Worm (Caenorhabditis elegans) whole organism, young adult: Measurements from ENCODE around the gene C45B11.5.

Source experiments
- B0261.1 ChIP-seq: sonication (generic microtip); optimal IDR thresholded peaks from 2 replicates; lab custom pipeline; 2016; ENCODE audit warnings: mild to moderate bottlenecking, missing genetic modification characterization, moderate library complexity, missing compliant biosample characterization
- F33H1.4 ChIP-seq: fragments of 200-800 bp; sonication (Bioruptor generic); IDR thresholded peaks from 2 replicates; pipeline ENCODE4 v1.3.6; 2022; ENCODE audit warnings: missing genetic modification reagents, missing genetic modification characterization, missing compliant biosample characterization
- F37B4.10 ChIP-seq: fragments of 200-800 bp; sonication (Bioruptor generic); IDR thresholded peaks from 2 replicates; pipeline ENCODE4 v1.3.6; 2022; ENCODE audit warnings: missing genetic modification characterization, missing compliant biosample characterization
- T07F8.4 ChIP-seq: sonication (generic microtip); optimal IDR thresholded peaks from 2 replicates; lab custom pipeline; 2016; ENCODE audit warnings: mild to moderate bottlenecking, missing genetic modification characterization, moderate library complexity, missing compliant biosample characterization
- Y53F4B.3 ChIP-seq: fragments of 200-800 bp; sonication (Bioruptor generic); IDR thresholded peaks from 2 replicates; pipeline ENCODE4 v1.3.6; 2022; ENCODE audit warnings: missing genetic modification reagents, missing genetic modification characterization, missing compliant biosample characterization
- Y79H2A.3 ChIP-seq: fragments of 200-800 bp; sonication (Bioruptor generic); conservative IDR thresholded peaks from 2 replicates; pipeline ENCODE4 v1.3.6; 2022; ENCODE audit warnings: missing genetic modification reagents, missing genetic modification characterization, missing compliant biosample characterization
- athp-1 ChIP-seq: sonication (generic microtip); optimal IDR thresholded peaks from 2 replicates; lab custom pipeline; 2017; ENCODE audit warnings: mild to moderate bottlenecking, missing genetic modification characterization, missing compliant biosample characterization
- attf-5 ChIP-seq: fragments of 200-800 bp; sonication (Bioruptor generic); optimal IDR thresholded peaks from 2 replicates; lab custom pipeline; 2018; ENCODE audit warnings: mild to moderate bottlenecking, missing genetic modification characterization, missing compliant biosample characterization
- cebp-1 ChIP-seq, 2 experiments: fragments of 200-800 bp in 1 of 2; sonication (Bioruptor generic) in 1 of 2; sonication (generic microtip) in 1 of 2; IDR thresholded peaks in 1 of 2; optimal IDR thresholded peaks in 1 of 2; 2 replicates each; pipeline versions ENCODE4 v1.3.6 to Lab custom; 2017 to 2022; ENCODE audit warnings: missing compliant biosample characterization in 2 of 2, missing genetic modification characterization in 2 of 2, mild to moderate bottlenecking in 1 of 2, missing genetic modification reagents in 1 of 2, moderate library complexity in 1 of 2
- cebp-2 ChIP-seq: fragments of 200-800 bp; sonication (Bioruptor generic); IDR thresholded peaks from 2 replicates; pipeline ENCODE4 v1.3.6; 2022; ENCODE audit warnings: missing genetic modification characterization, missing compliant biosample characterization
- ceh-27 ChIP-seq: fragments of 200-800 bp; sonication (Bioruptor generic); optimal IDR thresholded peaks from 2 replicates; lab custom pipeline; 2018; ENCODE audit warnings: mild to moderate bottlenecking, missing genetic modification characterization, moderate library complexity, missing compliant biosample characterization
- ceh-40 ChIP-seq: fragments of 200-800 bp; sonication (Bioruptor generic); IDR thresholded peaks from 2 replicates; pipeline ENCODE4 v1.3.6; 2022; ENCODE audit warnings: missing genetic modification characterization, missing compliant biosample characterization
- ceh-91 ChIP-seq: fragments of 200-800 bp; sonication (Bioruptor generic); IDR thresholded peaks from 2 replicates; pipeline ENCODE4 v1.3.6; 2022; ENCODE audit warnings: missing genetic modification reagents, missing genetic modification characterization, missing compliant biosample characterization
- dpl-1 ChIP-seq: fragments of 150-350 bp; optimal IDR thresholded peaks from 2 replicates; lab custom pipeline; 2014; ENCODE audit warnings: missing biosample characterization, missing genetic modification reagents, missing genetic modification characterization
- egl-18 ChIP-seq: fragments of 200-800 bp; sonication (Bioruptor generic); IDR thresholded peaks from 2 replicates; pipeline ENCODE4 v1.3.6; 2022; ENCODE audit warnings: missing genetic modification reagents, missing genetic modification characterization, missing compliant biosample characterization
- egl-44 ChIP-seq: fragments of 200-800 bp; sonication (Bioruptor generic); IDR thresholded peaks from 2 replicates; pipeline ENCODE4 v1.3.6; 2022; ENCODE audit warnings: missing genetic modification reagents, missing genetic modification characterization, missing compliant biosample characterization
- ets-4 ChIP-seq: fragments of 200-800 bp; sonication (Bioruptor generic); optimal IDR thresholded peaks from 2 replicates; lab custom pipeline; 2018; ENCODE audit warnings: mild to moderate bottlenecking, missing genetic modification characterization, missing compliant biosample characterization
- fkh-3 ChIP-seq: sonication (generic microtip); optimal IDR thresholded peaks from 2 replicates; lab custom pipeline; 2016; ENCODE audit warnings: mild to moderate bottlenecking, missing genetic modification characterization, missing compliant biosample characterization
- him-1 ChIP-seq: sonication (generic microtip); optimal IDR thresholded peaks from 2 replicates; lab custom pipeline; 2016; ENCODE audit warnings: missing genotype, missing genetic modification reagents, missing genetic modification characterization, missing compliant biosample characterization
- hmg-1.2 ChIP-seq: fragments of 200-800 bp; sonication (Bioruptor generic); IDR thresholded peaks from 2 replicates; pipeline ENCODE4 v1.3.6; 2022; ENCODE audit warnings: missing genetic modification reagents, missing genetic modification characterization, missing compliant biosample characterization
- hmg-20 ChIP-seq: fragments of 200-800 bp; sonication (Bioruptor generic); IDR thresholded peaks from 2 replicates; pipeline ENCODE4 v1.3.6; 2022; ENCODE audit warnings: missing genetic modification reagents, missing genetic modification characterization, missing compliant biosample characterization
- lsl-1 ChIP-seq: fragments of 200-800 bp; sonication (Bioruptor generic); optimal IDR thresholded peaks from 2 replicates; lab custom pipeline; 2018; ENCODE audit warnings: mild to moderate bottlenecking, missing genetic modification characterization, moderate library complexity, missing compliant biosample characterization
- lsy-27 ChIP-seq: sonication (generic microtip); optimal IDR thresholded peaks from 2 replicates; lab custom pipeline; 2017; ENCODE audit warnings: missing genetic modification characterization, mild to moderate bottlenecking, missing compliant biosample characterization, antibody characterized with exemption, missing genotype, borderline replicate concordance; ENCODE audit not compliant: insufficient read depth
- madf-10 ChIP-seq: sonication (generic microtip); optimal IDR thresholded peaks from 2 replicates; lab custom pipeline; 2016; ENCODE audit warnings: mild to moderate bottlenecking, missing genetic modification characterization, missing compliant biosample characterization
- mcd-1 ChIP-seq: fragments of 200-800 bp; sonication (Bioruptor generic); IDR thresholded peaks from 2 replicates; pipeline ENCODE4 v1.3.6; 2022; ENCODE audit warnings: missing genetic modification reagents, missing genetic modification characterization, missing compliant biosample characterization
- mel-28 ChIP-seq: sonication (generic microtip); optimal IDR thresholded peaks from 2 replicates; lab custom pipeline; 2016; ENCODE audit warnings: borderline replicate concordance, mild to moderate bottlenecking, missing genetic modification characterization, missing compliant biosample characterization
- mes-4 ChIP-seq: sonication (generic microtip); optimal IDR thresholded peaks from 2 replicates; lab custom pipeline; 2016; ENCODE audit warnings: missing genotype, missing genetic modification characterization, missing compliant biosample characterization
- mxl-1 ChIP-seq: sonication (generic microtip); optimal IDR thresholded peaks from 2 replicates; lab custom pipeline; 2016; ENCODE audit warnings: missing genetic modification characterization, missing compliant biosample characterization
- nhr-80 ChIP-seq: sonication (generic microtip); optimal IDR thresholded peaks from 2 replicates; lab custom pipeline; 2016; ENCODE audit warnings: missing genetic modification characterization, missing compliant biosample characterization
- nhr-90 ChIP-seq: sonication (generic microtip); optimal IDR thresholded peaks from 2 replicates; lab custom pipeline; 2016; ENCODE audit warnings: missing genotype, mild to moderate bottlenecking, missing genetic modification characterization, missing compliant biosample characterization
- pbrm-1 ChIP-seq: fragments of 200-800 bp; sonication (Bioruptor generic); IDR thresholded peaks from 2 replicates; pipeline ENCODE4 v1.3.6; 2022; ENCODE audit warnings: missing genetic modification reagents, missing genetic modification characterization, missing compliant biosample characterization
- unc-130 ChIP-seq: sonication (generic microtip); optimal IDR thresholded peaks from 2 replicates; lab custom pipeline; 2016; ENCODE audit warnings: missing genetic modification reagents, missing genetic modification characterization, missing compliant biosample characterization
- zfh-2 ChIP-seq: fragments of 200-800 bp; sonication (Bioruptor generic); conservative IDR thresholded peaks from 2 replicates; pipeline ENCODE4 v1.3.6; 2022; ENCODE audit warnings: missing genetic modification reagents, missing genetic modification characterization, missing compliant biosample characterization
- ztf-18 ChIP-seq: sonication (generic microtip); optimal IDR thresholded peaks from 2 replicates; lab custom pipeline; 2016; ENCODE audit warnings: missing genotype, mild to moderate bottlenecking, missing genetic modification characterization, missing compliant biosample characterization
- ztf-26 ChIP-seq: sonication (generic microtip); optimal IDR thresholded peaks from 2 replicates; lab custom pipeline; 2017; ENCODE audit warnings: missing genetic modification characterization, missing compliant biosample characterization
- ztf-6 ChIP-seq: fragments of 200-800 bp; sonication (Bioruptor generic); IDR thresholded peaks from 2 replicates; pipeline ENCODE4 v1.3.6; 2022; ENCODE audit warnings: missing genetic modification reagents, missing genetic modification characterization, missing compliant biosample characterization

Gene C45B11.5

DNA sequence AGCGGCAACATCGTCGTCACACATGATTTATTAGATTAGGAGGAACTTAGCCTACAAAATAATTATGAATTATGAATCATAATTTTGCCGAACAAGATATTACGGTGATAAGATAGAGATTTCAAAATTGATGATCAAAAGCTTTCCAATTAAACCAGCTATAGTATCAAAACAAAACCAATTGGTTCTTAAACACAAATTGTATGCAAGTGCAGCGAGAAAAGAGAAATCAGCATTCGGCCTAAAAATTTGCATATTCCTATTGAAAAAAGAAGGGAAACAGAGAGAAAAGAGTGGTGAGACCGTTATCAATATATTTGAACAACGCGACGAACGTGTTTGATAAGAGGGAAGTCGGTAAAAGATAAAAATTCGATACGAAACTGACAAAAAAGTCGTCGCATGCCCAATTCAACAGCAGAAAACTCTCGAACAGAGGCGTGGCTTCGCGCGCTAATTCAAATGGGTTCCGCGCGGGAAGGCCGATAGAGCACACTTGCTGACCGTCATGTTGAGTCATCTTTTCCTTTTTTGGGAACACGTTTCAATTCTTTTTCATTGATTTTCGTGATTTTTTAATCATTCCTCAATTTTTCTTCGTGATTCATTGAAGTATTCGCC is 36.6 kb downstream of the C45B11.5 start, which contains the start of gene act-2 (continued):
- TF ChIP-seq egl-18 (GFP tag; lab: Robert Waterston, UW) = no peak
- no peak for TF ChIP-seq F37B4.10
- peak; percentile 69 for TF ChIP-seq F33H1.4
- peak; percentile 93 for TF ChIP-seq dpl-1 (GFP tag; lab: Kevin White, UChicago)
- TF ChIP-seq nhr-90 = no peak
- no peak for TF ChIP-seq ztf-18 (tag; lab: Kevin White, UChicago)
- TF ChIP-seq him-1 (tag; lab: Kevin White, UChicago) = no peak
- TF ChIP-seq ets-4 = no peak
- no peak for TF ChIP-seq Y53F4B.3 (GFP tag; lab: Robert Waterston, UW)
- TF ChIP-seq madf-10 (tag; lab: Kevin White, UChicago) = no peak
- peak; percentile 55 for TF ChIP-seq ztf-26 (tag; lab: Kevin White, UChicago)
- no peak for TF ChIP-seq ceh-40 (GFP tag; lab: Robert Waterston, UW)
- TF ChIP-seq egl-44 = no peak
- TF ChIP-seq athp-1 (tag; lab: Kevin White, UChicago) = peak; percentile 22
- peak; percentile 86 for TF ChIP-seq ceh-91 (GFP tag; lab: Robert Waterston, UW)
- peak; percentile 55 for TF ChIP-seq lsl-1
- no peak for TF ChIP-seq hmg-20 (GFP tag; lab: Robert Waterston, UW)
- TF ChIP-seq attf-5 (GFP tag; lab: Kevin White, UChicago) = peak; percentile 62

DNA sequence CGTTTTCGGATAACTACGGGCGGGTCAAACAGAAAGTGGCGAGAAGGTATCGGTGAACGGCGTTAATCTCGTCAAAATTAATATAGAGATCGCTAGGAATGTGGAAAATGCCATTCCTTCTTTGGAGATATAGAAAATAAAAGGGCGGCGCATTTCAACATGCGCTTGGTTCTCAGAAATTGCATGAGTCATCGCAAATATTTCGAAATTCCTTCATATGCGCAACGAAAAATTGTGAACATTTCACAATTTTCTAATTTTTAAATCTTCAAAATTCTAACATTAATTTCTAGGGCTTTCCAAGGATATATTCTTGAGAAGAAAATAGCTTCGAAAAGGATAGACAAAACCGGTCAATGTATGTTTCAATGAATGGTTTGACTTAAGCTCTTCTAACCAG is 37.3 kb downstream of the C45B11.5 start:
- TF ChIP-seq mes-4 (tag; lab: Kevin White, UChicago) (no peak), cebp-1 (GFP tag; IDR thresholded peaks at IDR 0.05; lab: Robert Waterston, UW) (no peak), cebp-1 (tag; optimal IDR thresholded peaks at IDR 0.05; lab: Kevin White, UChicago) (peak; percentile 82), ztf-6 (GFP tag; lab: Robert Waterston, UW) (no peak)

DNA sequence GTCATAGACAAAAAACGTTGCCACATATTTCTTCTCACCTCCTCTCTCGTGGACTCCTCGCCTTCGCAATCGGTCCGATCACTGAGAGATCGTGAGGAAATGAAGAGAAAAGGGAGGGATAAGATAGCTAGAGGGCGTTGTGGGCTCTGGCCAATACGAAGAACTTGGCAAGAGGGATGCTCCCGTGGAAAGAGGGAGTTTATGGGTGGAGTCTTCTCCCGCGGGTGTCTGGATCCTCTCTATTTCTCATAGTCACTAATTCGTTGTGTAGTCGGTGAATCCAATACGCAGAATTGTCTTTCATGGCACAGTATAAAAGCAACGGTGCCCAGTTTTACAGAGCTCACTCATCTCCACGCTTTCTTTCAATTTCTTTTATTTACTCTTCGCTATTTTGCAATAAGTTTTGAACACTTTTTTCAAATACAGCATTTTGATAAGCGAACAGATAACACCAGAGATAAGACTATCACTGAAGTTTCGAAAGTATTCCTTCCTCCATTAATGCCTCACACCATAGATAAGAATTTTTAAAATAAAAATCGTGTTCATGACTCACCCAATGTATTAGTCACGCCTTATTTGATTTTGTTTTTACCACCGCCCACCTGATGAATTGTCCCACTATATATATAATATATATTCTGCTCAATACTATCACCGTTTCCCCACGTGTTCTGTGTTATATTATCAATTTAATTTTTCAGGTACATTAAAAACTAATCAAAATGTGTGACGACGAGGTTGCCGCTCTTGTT is 38.9 kb downstream of the C45B11.5 start, which contains the start of gene act-1:
Gene act-1 (plus strand): TSS at position 708 of the 758 bp plus-strand sequence.
- no peak for TF ChIP-seq B0261.1 (tag; lab: Kevin White, UChicago)
- no peak for TF ChIP-seq mxl-1 (tag; lab: Kevin White, UChicago)
- peak; percentile 4 for TF ChIP-seq ceh-27
- TF ChIP-seq Y79H2A.3 (GFP tag; lab: Robert Waterston, UW) = no peak
- peak; percentile 23; the same call in 1 of the 2 replicates for TF ChIP-seq hmg-1.2 (GFP tag; lab: Robert Waterston, UW)
- 0 out of 2 replicates have a peak, but pooled peaks have one; percentile 40 for TF ChIP-seq pbrm-1
- peak; percentile 83 for TF ChIP-seq zfh-2 (GFP tag; lab: Robert Waterston, UW)
- TF ChIP-seq mes-4 (tag; lab: Kevin White, UChicago) = no peak
- TF ChIP-seq cebp-2 (GFP tag; lab: Robert Waterston, UW) = no peak
- TF ChIP-seq fkh-3 = no peak
- no peak for TF ChIP-seq unc-130 (GFP tag; lab: Kevin White, UChicago)
- TF ChIP-seq lsy-27 = no peak
- peak; percentile 33; the same call in 1 of the 2 replicates for TF ChIP-seq mcd-1 (GFP tag; lab: Robert Waterston, UW)
- no peak for TF ChIP-seq cebp-1 (GFP tag; IDR thresholded peaks at IDR 0.05; lab: Robert Waterston, UW)
- TF ChIP-seq cebp-1 (tag; optimal IDR thresholded peaks at IDR 0.05; lab: Kevin White, UChicago) = peak; percentile 7
- no peak for TF ChIP-seq T07F8.4
- TF ChIP-seq mel-28 (tag; lab: Kevin White, UChicago) = no peak
- peak; percentile 20 for TF ChIP-seq nhr-80
